Fruit fly (Drosophila melanogaster): ENCODE measurements around the gene Sema5c.
A peak's percentile ranks its signal among the peaks of the same experiment; 100 is the strongest.

Gene Sema5c

dm6 chr3L:12108515-12108914 is 26.9 kb upstream of the Sema5c start:
- TF ChIP-seq CG32121 (GFP tag; IDR thresholded peaks at IDR 0.05) (no peak), CG8301 (tag; optimal IDR thresholded peaks at IDR 0.05) (no peak), rn (GFP tag; IDR thresholded peaks at IDR 0.05) (no peak), CG14655 (GFP tag; optimal IDR thresholded peaks at IDR 0.05) (peak; percentile 56), CG8159 (tag; optimal IDR thresholded peaks at IDR 0.05) (peak; percentile 37), CG15710 (tag; optimal IDR thresholded peaks at IDR 0.05) (no peak), Pif1A (GFP tag; optimal IDR thresholded peaks at IDR 0.05) (no peak), Snoo (tag; optimal IDR thresholded peaks at IDR 0.05) (no peak)

dm6 chr3L:12107378-12107777 is 25.7 kb upstream of the Sema5c start:
- TF ChIP-seq CG4496 (GFP tag; IDR thresholded peaks at IDR 0.05) = no peak
- no peak for TF ChIP-seq CG8159 (tag; optimal IDR thresholded peaks at IDR 0.05)
- no peak for TF ChIP-seq EcR (GFP tag; optimal IDR thresholded peaks at IDR 0.05)
- TF ChIP-seq CG8301 (tag; optimal IDR thresholded peaks at IDR 0.05) = no peak
- TF ChIP-seq CG15710 (tag; optimal IDR thresholded peaks at IDR 0.05) = no peak
- TF ChIP-seq rn (GFP tag; IDR thresholded peaks at IDR 0.05) = no peak
- TF ChIP-seq CG9948 (tag; optimal IDR thresholded peaks at IDR 0.05) = no peak
- TF ChIP-seq CG32121 (GFP tag; IDR thresholded peaks at IDR 0.05) = no peak
- no peak for TF ChIP-seq CG34367 (tag; optimal IDR thresholded peaks at IDR 0.05)
- no peak for TF ChIP-seq Pif1B (GFP tag; optimal IDR thresholded peaks at IDR 0.05)
- no peak for TF ChIP-seq Snoo (tag; optimal IDR thresholded peaks at IDR 0.05)
- no peak for TF ChIP-seq CG14655 (GFP tag; optimal IDR thresholded peaks at IDR 0.05)
- TF ChIP-seq D1 (tag; optimal IDR thresholded peaks at IDR 0.05) = no peak
- TF ChIP-seq CG12605 (GFP tag; IDR thresholded peaks at IDR 0.05) = no peak
- no peak for TF ChIP-seq CG17806 (tag; optimal IDR thresholded peaks at IDR 0.05)
- no peak for TF ChIP-seq fd96Ca (GFP tag; IDR thresholded peaks at IDR 0.05)

- TF ChIP-seq Pif1A (GFP tag; optimal IDR thresholded peaks at IDR 0.05) (peak; percentile 32), Snoo (tag; optimal IDR thresholded peaks at IDR 0.05) (peak; percentile 35), fd96Ca (GFP tag; IDR thresholded peaks at IDR 0.05) (0 out of 3 replicates have a peak, but pooled peaks have one; percentile 6), CG8159 (tag; optimal IDR thresholded peaks at IDR 0.05) (peak; percentile 82), CG14655 (GFP tag; optimal IDR thresholded peaks at IDR 0.05) (peak; percentile 85), CG32121 (GFP tag; IDR thresholded peaks at IDR 0.05) (no peak), Pif1B (GFP tag; optimal IDR thresholded peaks at IDR 0.05) (peak; percentile 18), CG8301 (tag; optimal IDR thresholded peaks at IDR 0.05) (peak; percentile 83), CG17806 (tag; optimal IDR thresholded peaks at IDR 0.05) (peak; percentile 67), CG34367 (tag; optimal IDR thresholded peaks at IDR 0.05) (peak; percentile 57), CG13204 (GFP tag; optimal IDR thresholded peaks at IDR 0.05) (no peak), Ets98B (GFP tag; IDR thresholded peaks at IDR 0.05) (peak; percentile 41; the same call in 1 of the 2 replicates), CG9948 (tag; optimal IDR thresholded peaks at IDR 0.05) (peak; percentile 82), D1 (tag; optimal IDR thresholded peaks at IDR 0.05) (peak; percentile 65), CG10348 (GFP tag; IDR thresholded peaks at IDR 0.05) (no peak), CG12605 (GFP tag; IDR thresholded peaks at IDR 0.05) (0 out of 2 replicates have a peak, but pooled peaks have one; percentile 44), gl (tag; optimal IDR thresholded peaks at IDR 0.05) (no peak), EcR (GFP tag; optimal IDR thresholded peaks at IDR 0.05) (no peak), CG15710 (tag; optimal IDR thresholded peaks at IDR 0.05) (peak; percentile 78), CG4496 (GFP tag; IDR thresholded peaks at IDR 0.05) (no peak), rn (GFP tag; IDR thresholded peaks at IDR 0.05) (no peak)
Observed at dm6 chr3L:12101924-12102383, 20.3 kb upstream of the Sema5c start.

- TF ChIP-seq rn (GFP tag; IDR thresholded peaks at IDR 0.05) (no peak), EcR (GFP tag; optimal IDR thresholded peaks at IDR 0.05) (no peak), fd96Ca (GFP tag; IDR thresholded peaks at IDR 0.05) (0 out of 3 replicates have a peak, but pooled peaks have one; percentile 6), CG8159 (tag; optimal IDR thresholded peaks at IDR 0.05) (peak; percentile 87), CG8301 (tag; optimal IDR thresholded peaks at IDR 0.05) (no peak), CG12605 (GFP tag; IDR thresholded peaks at IDR 0.05) (no peak), CG34367 (tag; optimal IDR thresholded peaks at IDR 0.05) (peak; percentile 37), Snoo (tag; optimal IDR thresholded peaks at IDR 0.05) (peak; percentile 31), CG32121 (GFP tag; IDR thresholded peaks at IDR 0.05) (no peak), CG14655 (GFP tag; optimal IDR thresholded peaks at IDR 0.05) (peak; percentile 43), D1 (tag; optimal IDR thresholded peaks at IDR 0.05) (peak; percentile 64), gl (tag; optimal IDR thresholded peaks at IDR 0.05) (peak; percentile 16), CG15710 (tag; optimal IDR thresholded peaks at IDR 0.05) (peak; percentile 81), CG17806 (tag; optimal IDR thresholded peaks at IDR 0.05) (peak; percentile 59), Pif1B (GFP tag; optimal IDR thresholded peaks at IDR 0.05) (no peak), CG9948 (tag; optimal IDR thresholded peaks at IDR 0.05) (peak; percentile 71), Pif1A (GFP tag; optimal IDR thresholded peaks at IDR 0.05) (peak; percentile 8), Ets98B (GFP tag; IDR thresholded peaks at IDR 0.05) (no peak), CG4496 (GFP tag; IDR thresholded peaks at IDR 0.05) (peak; percentile 26; the same call in 2 of the 3 replicates), CG13204 (GFP tag; optimal IDR thresholded peaks at IDR 0.05) (peak; percentile 27), CG10348 (GFP tag; IDR thresholded peaks at IDR 0.05) (no peak)
Observed at dm6 chr3L:12099329-12100031, 17.9 kb upstream of the Sema5c start.

dm6 chr3L:12096799-12097662 is 15.4 kb upstream of the Sema5c start:
- TF ChIP-seq Ets98B (GFP tag; IDR thresholded peaks at IDR 0.05) = peak; percentile 39; the same call in 1 of the 2 replicates
- TF ChIP-seq fd96Ca (GFP tag; IDR thresholded peaks at IDR 0.05) = no peak
- peak; percentile 24 for TF ChIP-seq Pif1B (GFP tag; optimal IDR thresholded peaks at IDR 0.05)
- TF ChIP-seq CG9948 (tag; optimal IDR thresholded peaks at IDR 0.05) = peak; percentile 50
- TF ChIP-seq Snoo (tag; optimal IDR thresholded peaks at IDR 0.05) = peak; percentile 15
- TF ChIP-seq CG8159 (tag; optimal IDR thresholded peaks at IDR 0.05) = peak; percentile 74
- peak; percentile 74 for TF ChIP-seq CG14655 (GFP tag; optimal IDR thresholded peaks at IDR 0.05)
- TF ChIP-seq rn (GFP tag; IDR thresholded peaks at IDR 0.05) = no peak
- no peak for TF ChIP-seq EcR (GFP tag; optimal IDR thresholded peaks at IDR 0.05)
- peak; percentile 29 for TF ChIP-seq Pif1A (GFP tag; optimal IDR thresholded peaks at IDR 0.05)
- TF ChIP-seq CG13204 (GFP tag; optimal IDR thresholded peaks at IDR 0.05) = no peak
- peak; percentile 51; the same call in 2 of the 3 replicates for TF ChIP-seq CG4496 (GFP tag; IDR thresholded peaks at IDR 0.05)
- TF ChIP-seq CG15710 (tag; optimal IDR thresholded peaks at IDR 0.05) = peak; percentile 66
- 0 out of 2 replicates have a peak, but pooled peaks have one; percentile 36 for TF ChIP-seq CG12605 (GFP tag; IDR thresholded peaks at IDR 0.05)
- peak; percentile 59 for TF ChIP-seq CG8301 (tag; optimal IDR thresholded peaks at IDR 0.05)
- peak; percentile 46 for TF ChIP-seq CG17806 (tag; optimal IDR thresholded peaks at IDR 0.05)
